Fruit fly (Drosophila melanogaster): Measurements from ENCODE around the gene eEF1delta.
A peak's percentile ranks its signal among the peaks of the same experiment; 100 is the strongest.

The eEF1delta gene

dm6 chr2L:10237725-10238446 is 5.6 kb downstream of the eEF1delta start, which contains the start of gene mthl15:
TSS of gene mthl15 (minus strand) at chr2L:10238317.
- peak; percentile 72 for TF ChIP-seq cic (GFP tag; optimal IDR thresholded peaks at IDR 0.05)
- TF ChIP-seq CG1620 (GFP tag; optimal IDR thresholded peaks at IDR 0.05): no peak
- peak; percentile 35 for TF ChIP-seq CG12768 (GFP tag; optimal IDR thresholded peaks at IDR 0.05)
- TF ChIP-seq pad (GFP tag; optimal IDR thresholded peaks at IDR 0.05): peak; percentile 80
- no peak for TF ChIP-seq tj (GFP tag; optimal IDR thresholded peaks at IDR 0.05)

DNA sequence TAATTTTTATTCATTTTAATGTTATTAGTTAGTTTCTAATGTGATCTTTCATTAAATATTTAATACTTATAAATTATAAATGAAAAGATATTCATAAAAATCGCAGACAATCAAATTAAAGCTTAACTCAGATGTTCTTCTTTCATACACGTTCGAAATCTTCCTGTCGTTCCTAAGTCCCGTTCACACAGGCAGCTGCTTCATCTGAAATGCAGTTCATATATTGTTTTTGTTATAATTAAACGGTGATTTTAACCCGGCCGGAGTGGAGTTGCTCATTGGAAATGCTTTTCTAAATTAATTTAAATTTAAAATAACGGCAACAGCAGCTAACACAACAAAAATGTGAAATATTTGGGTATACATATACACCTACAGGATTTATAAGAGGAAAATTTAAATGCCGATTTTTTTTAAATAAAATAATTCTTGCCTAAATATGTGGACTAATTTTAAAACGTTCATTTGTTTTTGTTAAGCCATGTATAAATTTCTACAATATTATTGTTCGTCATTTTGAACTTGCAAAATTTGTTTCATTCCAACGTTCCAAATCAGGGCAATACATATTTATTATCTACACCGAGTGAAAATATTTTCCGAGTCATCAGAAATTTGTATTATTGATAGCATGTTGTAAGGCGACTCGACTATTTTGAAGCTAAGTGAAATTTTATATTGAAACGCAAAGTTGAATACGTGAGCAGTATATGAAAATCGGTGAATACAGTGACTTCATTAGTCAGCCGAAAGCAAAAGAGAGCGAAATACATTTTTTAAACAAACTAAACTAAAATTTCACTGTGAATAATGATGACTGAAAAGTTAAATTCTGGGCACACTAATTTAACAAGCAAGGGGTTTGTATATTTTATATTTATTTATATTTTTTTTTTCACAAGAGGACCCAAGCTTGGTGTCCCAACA is 6.7 kb downstream of the eEF1delta start, which contains the start of gene me31B:
me31B (plus strand) TSS at position 616 of the 927 bp plus-strand sequence.
- TF ChIP-seq cic (GFP tag; optimal IDR thresholded peaks at IDR 0.05) (no peak), CG5204 (GFP tag; optimal IDR thresholded peaks at IDR 0.05) (no peak), tj (GFP tag; optimal IDR thresholded peaks at IDR 0.05) (peak; percentile 30), toe (GFP tag; optimal IDR thresholded peaks at IDR 0.05) (no peak), Clk (GFP tag; optimal IDR thresholded peaks at IDR 0.05) (no peak), kay (GFP tag; ENCODE audit: borderline replicate concordance) (peak; percentile 70)

dm6 chr2L:10246785-10247190 is 14.5 kb downstream of the eEF1delta start, which contains the start of gene chico:
TSS of gene chico (minus strand) at chr2L:10247078.
- TF ChIP-seq CG11617 (GFP tag; optimal IDR thresholded peaks at IDR 0.05) (no peak), bab1 (GFP tag; optimal IDR thresholded peaks at IDR 0.05) (peak; percentile 44), CG1620 (GFP tag; optimal IDR thresholded peaks at IDR 0.05) (peak; percentile 22), ovo (GFP tag; optimal IDR thresholded peaks at IDR 0.05) (peak; percentile 27), CG14711 (tag; optimal IDR thresholded peaks at IDR 0.05) (peak; percentile 32), Mnt (GFP tag; optimal IDR thresholded peaks at IDR 0.05) (peak; percentile 94), kay (GFP tag; ENCODE audit: borderline replicate concordance) (no peak), cic (GFP tag; optimal IDR thresholded peaks at IDR 0.05) (peak; percentile 66), tj (GFP tag; optimal IDR thresholded peaks at IDR 0.05) (peak; percentile 14), cnc (optimal IDR thresholded peaks at IDR 0.05) (no peak)

dm6 chr2L:10249655-10250202 is 17.4 kb downstream of the eEF1delta start:
- TF ChIP-seq cnc (optimal IDR thresholded peaks at IDR 0.05) (no peak), toe (GFP tag; optimal IDR thresholded peaks at IDR 0.05) (no peak), CG7101 (tag; optimal IDR thresholded peaks at IDR 0.05) (peak; percentile 6), Crg-1 (GFP tag; optimal IDR thresholded peaks at IDR 0.05) (peak; percentile 41), Mnt (GFP tag; optimal IDR thresholded peaks at IDR 0.05) (peak; percentile 22), CG1620 (GFP tag; optimal IDR thresholded peaks at IDR 0.05) (no peak), CG12768 (GFP tag; optimal IDR thresholded peaks at IDR 0.05) (no peak), CG11617 (GFP tag; optimal IDR thresholded peaks at IDR 0.05) (no peak), cic (GFP tag; optimal IDR thresholded peaks at IDR 0.05) (peak; percentile 60), CG33017 (tag; optimal IDR thresholded peaks at IDR 0.05) (no peak), tj (GFP tag; optimal IDR thresholded peaks at IDR 0.05) (no peak), CG7045 (GFP tag; optimal IDR thresholded peaks at IDR 0.05) (peak; percentile 7), CG14711 (tag; optimal IDR thresholded peaks at IDR 0.05) (no peak), kay (GFP tag; ENCODE audit: borderline replicate concordance) (peak; percentile 28), ovo (GFP tag; optimal IDR thresholded peaks at IDR 0.05) (no peak), pad (GFP tag; optimal IDR thresholded peaks at IDR 0.05) (no peak), CG5204 (GFP tag; optimal IDR thresholded peaks at IDR 0.05) (no peak), bab1 (GFP tag; optimal IDR thresholded peaks at IDR 0.05) (no peak), Hr96 (GFP tag; optimal IDR thresholded peaks at IDR 0.05) (no peak), Clk (GFP tag; optimal IDR thresholded peaks at IDR 0.05) (no peak)

dm6 chr2L:10250441-10250847 is 18.1 kb downstream of the eEF1delta start, which contains the start of the genes bsk and CG31717:
TSS of gene bsk (minus strand) at chr2L:10250501.
TSS of gene CG31717 (plus strand) at chr2L:10250737.
- TF ChIP-seq ovo (GFP tag; optimal IDR thresholded peaks at IDR 0.05) (no peak), CG7101 (tag; optimal IDR thresholded peaks at IDR 0.05) (no peak), Mnt (GFP tag; optimal IDR thresholded peaks at IDR 0.05) (peak; percentile 30), cic (GFP tag; optimal IDR thresholded peaks at IDR 0.05) (peak; percentile 38), CG5204 (GFP tag; optimal IDR thresholded peaks at IDR 0.05) (no peak), tj (GFP tag; optimal IDR thresholded peaks at IDR 0.05) (no peak), CG1620 (GFP tag; optimal IDR thresholded peaks at IDR 0.05) (no peak), toe (GFP tag; optimal IDR thresholded peaks at IDR 0.05) (no peak), CG11617 (GFP tag; optimal IDR thresholded peaks at IDR 0.05) (no peak), pad (GFP tag; optimal IDR thresholded peaks at IDR 0.05) (no peak), kay (GFP tag; ENCODE audit: borderline replicate concordance) (peak; percentile 98), Clk (GFP tag; optimal IDR thresholded peaks at IDR 0.05) (no peak), CG33017 (tag; optimal IDR thresholded peaks at IDR 0.05) (no peak), CG7045 (GFP tag; optimal IDR thresholded peaks at IDR 0.05) (no peak), CG12768 (GFP tag; optimal IDR thresholded peaks at IDR 0.05) (no peak), cnc (optimal IDR thresholded peaks at IDR 0.05) (no peak), bab1 (GFP tag; optimal IDR thresholded peaks at IDR 0.05) (peak; percentile 51), CG14711 (tag; optimal IDR thresholded peaks at IDR 0.05) (peak; percentile 25), Crg-1 (GFP tag; optimal IDR thresholded peaks at IDR 0.05) (no peak), Hr96 (GFP tag; optimal IDR thresholded peaks at IDR 0.05) (no peak)

Data from whole organism, adult.